Fruit fly (Drosophila melanogaster) whole organism: Measurements from ENCODE around the gene Caf1-55.

Experiments used
- pan ChIP-seq: fragments of >200 bp; optimal IDR thresholded peaks from 2 replicates; lab custom pipeline; 2017
- psq ChIP-seq: fragments of >200 bp; optimal IDR thresholded peaks from 2 replicates; lab custom pipeline; 2017
- usp ChIP-seq: fragments of >200 bp; optimal IDR thresholded peaks from 2 replicates; lab custom pipeline; 2017; ENCODE audit warnings: missing biosample characterization, missing genetic modification characterization, mixed read lengths

DNA sequence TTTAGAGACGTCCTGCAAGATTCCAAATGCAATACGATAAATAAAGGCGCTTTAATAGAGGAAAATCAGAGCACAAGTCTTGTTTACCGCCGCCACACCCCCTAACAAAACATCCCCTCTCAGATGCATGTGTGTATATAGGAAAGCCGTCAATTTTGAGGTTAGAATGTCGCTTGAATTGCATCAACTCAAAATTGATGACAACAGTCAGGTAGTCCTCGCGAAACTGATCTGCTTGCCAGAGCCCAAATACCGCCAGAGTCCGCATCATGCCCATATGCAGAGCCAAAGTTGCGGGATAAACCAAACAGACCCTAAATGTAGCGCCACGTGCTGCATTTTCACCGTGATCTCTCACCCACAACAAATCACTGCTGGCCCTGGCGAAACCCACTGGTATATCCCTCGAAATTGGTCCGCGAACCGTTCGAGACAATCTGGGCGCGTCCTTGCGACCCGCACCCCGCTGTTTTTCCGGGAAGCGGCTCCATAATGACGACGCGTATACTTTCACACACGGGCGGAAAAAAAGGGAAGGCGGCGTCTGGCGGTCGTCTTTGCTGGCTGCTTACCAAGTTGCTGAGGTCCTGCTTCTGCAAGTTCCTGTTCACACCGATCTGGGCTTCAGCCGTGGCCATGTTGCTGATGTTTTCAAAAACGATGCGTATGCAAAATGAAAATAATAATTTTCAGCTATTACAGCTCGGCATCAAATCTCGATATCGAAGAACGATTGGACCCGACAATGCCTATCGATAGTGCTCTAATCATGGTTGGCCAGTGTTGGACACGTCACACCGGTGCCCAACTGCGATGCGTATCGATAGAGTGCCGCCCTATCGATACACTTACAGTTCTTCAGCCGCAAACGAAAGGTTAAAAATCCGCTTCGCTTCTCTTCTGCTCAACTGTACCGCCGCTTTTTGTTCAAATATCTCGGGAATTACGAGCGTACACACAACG is 37.6 kb downstream of the Caf1-55 start, which contains the start of the genes eIF2gamma and Set:
- TF ChIP-seq pan (lab: Kevin White, UChicago) (no peak), psq (lab: Kevin White, UChicago) (no peak), usp (no peak)
